Fruit fly (Drosophila melanogaster): ENCODE measurements around the gene dmt.
A peak's percentile ranks its signal among the peaks of the same experiment; 100 is the strongest.

The dmt gene

DNA sequence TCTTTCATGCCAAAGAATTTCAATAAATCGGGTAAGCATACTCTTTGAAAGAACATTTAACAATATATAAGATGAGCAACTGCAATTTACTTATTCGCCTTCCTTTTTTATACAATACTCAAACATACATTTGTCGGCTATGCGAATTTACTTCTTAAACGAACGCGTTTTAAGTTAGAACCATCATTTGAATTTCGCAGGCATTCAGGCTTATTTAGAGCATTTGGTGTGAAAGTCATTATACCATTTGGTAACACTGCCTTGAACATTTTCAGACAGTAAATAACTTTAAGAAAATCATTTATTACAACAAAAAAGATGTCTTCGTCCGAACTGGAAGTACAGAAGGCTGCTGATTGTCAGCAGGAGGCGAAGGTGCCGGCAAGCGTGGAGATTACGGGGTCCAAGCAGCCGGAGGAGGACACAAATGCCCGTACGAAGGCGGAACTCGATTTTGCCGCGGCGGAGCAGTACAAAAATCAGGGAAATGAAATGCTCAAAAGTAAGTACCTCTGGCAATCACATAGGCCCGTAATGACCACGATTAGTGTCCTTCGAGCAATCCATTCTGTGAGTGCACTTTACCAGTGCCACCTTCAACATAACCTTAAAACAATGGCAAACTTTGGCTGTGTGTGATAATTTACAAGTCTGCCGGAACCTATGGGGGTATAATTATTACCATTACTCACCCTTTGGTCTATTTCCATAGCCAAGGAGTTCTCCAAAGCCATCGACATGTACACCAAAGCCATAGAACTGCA lies 37.1 kb downstream of the dmt start (continued):
- TF ChIP-seq CG14441 (GFP tag; IDR thresholded peaks at IDR 0.05) (no peak), CrebB (tag; optimal IDR thresholded peaks at IDR 0.05) (no peak), CG30403 (GFP tag; optimal IDR thresholded peaks at IDR 0.05) (no peak), CG3838 (GFP tag; optimal IDR thresholded peaks at IDR 0.05) (no peak)

DNA sequence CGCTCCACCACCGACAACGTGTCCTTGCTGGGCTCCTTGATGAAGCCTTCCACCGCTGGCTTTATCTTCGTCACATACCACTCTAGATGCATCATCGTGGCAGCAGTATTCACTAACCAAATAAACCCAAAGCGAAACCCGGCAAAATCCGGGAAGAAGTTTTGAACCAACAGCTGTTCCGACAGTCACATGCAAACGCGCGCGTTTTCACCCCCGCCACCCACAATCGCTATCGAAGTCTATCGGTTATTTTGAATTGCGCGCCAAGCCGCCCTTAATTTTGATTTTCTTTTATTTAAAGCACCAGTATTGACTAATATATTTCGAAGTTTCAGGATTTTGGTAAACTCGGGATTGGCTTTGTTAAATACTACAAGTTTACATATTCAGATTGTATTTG lies 43.5 kb downstream of the dmt start, which contains the start of gene Tti1:
Tti1 (minus strand) TSS at position 200 of the 400 bp plus-strand sequence.
- TF ChIP-seq klu (GFP tag; IDR thresholded peaks at IDR 0.05): peak; percentile 57; the same call in 1 of the 2 replicates
- no peak for TF ChIP-seq Neu2 (GFP tag; optimal IDR thresholded peaks at IDR 0.05; ENCODE audit: borderline replicate concordance)
- TF ChIP-seq stwl (tag; optimal IDR thresholded peaks at IDR 0.05): no peak
- TF ChIP-seq Hr39 (optimal IDR thresholded peaks at IDR 0.05): no peak
- TF ChIP-seq CG10366 (GFP tag; IDR thresholded peaks at IDR 0.05): no peak
- no peak for TF ChIP-seq CG34376 (GFP tag; optimal IDR thresholded peaks at IDR 0.05)
- no peak for TF ChIP-seq CG17829 (tag; optimal IDR thresholded peaks at IDR 0.05)
- TF ChIP-seq CG13296 (GFP tag; optimal IDR thresholded peaks at IDR 0.05): no peak
- TF ChIP-seq CG14860 (GFP tag; IDR thresholded peaks at IDR 0.05; ENCODE audit: partially characterized antibody): peak; percentile 33; the same call in 1 of the 3 replicates
- no peak for TF ChIP-seq CG43689 (GFP tag; IDR thresholded peaks at IDR 0.05)
- peak; percentile 38 for TF ChIP-seq BEAF-32 (GFP tag; optimal IDR thresholded peaks at IDR 0.05)
- peak; percentile 73 for TF ChIP-seq CG13287 (GFP tag; IDR thresholded peaks at IDR 0.05; ENCODE audit: partially characterized antibody)
- no peak for TF ChIP-seq zen (tag; optimal IDR thresholded peaks at IDR 0.05)
- peak; percentile 19 for TF ChIP-seq Sry-δ (GFP tag; optimal IDR thresholded peaks at IDR 0.05)
- no peak for TF ChIP-seq sisA (GFP tag; IDR thresholded peaks at IDR 0.05)
- no peak for TF ChIP-seq CG12299 (tag; optimal IDR thresholded peaks at IDR 0.05)
- peak; percentile 38; the same call in 1 of the 2 replicates for TF ChIP-seq hbn (GFP tag; IDR thresholded peaks at IDR 0.05; ENCODE audit: partially characterized antibody)
- TF ChIP-seq HLH4C (GFP tag; IDR thresholded peaks at IDR 0.05; ENCODE audit: partially characterized antibody): peak; percentile 64
- TF ChIP-seq CG10431 (GFP tag; optimal IDR thresholded peaks at IDR 0.05): no peak
- TF ChIP-seq CG16813 (GFP tag; IDR thresholded peaks at IDR 0.05; ENCODE audit: partially characterized antibody): no peak
- no peak for TF ChIP-seq HLH3B (GFP tag; IDR thresholded peaks at IDR 0.05)
- TF ChIP-seq CG15073 (GFP tag; optimal IDR thresholded peaks at IDR 0.05): no peak
- peak; percentile 48; the same call in 1 of the 4 replicates for TF ChIP-seq Dll (GFP tag; IDR thresholded peaks at IDR 0.05; ENCODE audit: partially characterized antibody)
- peak; percentile 39 to 91 for TF ChIP-seq crp (GFP tag; optimal IDR thresholded peaks at IDR 0.05)
- no peak for TF ChIP-seq ab (GFP tag; optimal IDR thresholded peaks at IDR 0.05)
- TF ChIP-seq CG15514 (GFP tag; optimal IDR thresholded peaks at IDR 0.05): peak; percentile 14
- no peak for TF ChIP-seq ap (GFP tag; IDR thresholded peaks at IDR 0.05)
- peak; percentile 56 for TF ChIP-seq pzg (GFP tag; optimal IDR thresholded peaks at IDR 0.05)
- no peak for TF ChIP-seq CG17568 (GFP tag; optimal IDR thresholded peaks at IDR 0.05)
- no peak for TF ChIP-seq sob (GFP tag; IDR thresholded peaks at IDR 0.05)
- TF ChIP-seq unc-4 (GFP tag; IDR thresholded peaks at IDR 0.05; ENCODE audit: partially characterized antibody): 0 out of 2 replicates have a peak, but pooled peaks have one; percentile 18
- TF ChIP-seq CG11695 (GFP tag; IDR thresholded peaks at IDR 0.05): no peak
- TF ChIP-seq BtbVII (GFP tag; optimal IDR thresholded peaks at IDR 0.05): no peak
- TF ChIP-seq zen2 (GFP tag; IDR thresholded peaks at IDR 0.05; ENCODE audit: partially characterized antibody): 0 out of 3 replicates have a peak, but pooled peaks have one; percentile 7
- TF ChIP-seq CG34224 (GFP tag; IDR thresholded peaks at IDR 0.05; ENCODE audit: partially characterized antibody): peak; percentile 56; the same call in 2 of the 3 replicates
- TF ChIP-seq Scr (GFP tag; IDR thresholded peaks at IDR 0.05; ENCODE audit: partially characterized antibody): peak; percentile 42; the same call in 1 of the 2 replicates
- TF ChIP-seq Dp (GFP tag; optimal IDR thresholded peaks at IDR 0.05): peak; percentile 86
- TF ChIP-seq Dref (GFP tag; IDR thresholded peaks at IDR 0.05): peak; percentile 83
- peak; percentile 67 for TF ChIP-seq bbx (GFP tag; IDR thresholded peaks at IDR 0.05; ENCODE audit: partially characterized antibody)
- no peak for TF ChIP-seq Hr78 (GFP tag; optimal IDR thresholded peaks at IDR 0.05)
- no peak for TF ChIP-seq abd-A (tag; optimal IDR thresholded peaks at IDR 0.05)
- no peak for TF ChIP-seq h (optimal IDR thresholded peaks at IDR 0.05)
